Worm (Caenorhabditis elegans) whole organism, late embryonic: ENCODE results near the gene F49C12.11.

Experiments used
- F13H6.1 ChIP-seq: sonication (generic microtip); optimal IDR thresholded peaks from 2 replicates; lab custom pipeline; 2016; ENCODE audit warnings: missing genetic modification characterization, missing compliant biosample characterization
- ceh-18 ChIP-seq: sonication (generic microtip); optimal IDR thresholded peaks from 2 replicates; lab custom pipeline; 2016; ENCODE audit warnings: missing genetic modification characterization, missing compliant biosample characterization
- ceh-2 ChIP-seq: sonication (generic microtip); optimal IDR thresholded peaks from 2 replicates; lab custom pipeline; 2016; ENCODE audit warnings: missing genotype, missing genetic modification characterization, missing compliant biosample characterization
- hlh-30 ChIP-seq: sonication (generic microtip); optimal IDR thresholded peaks from 2 replicates; lab custom pipeline; 2017; ENCODE audit warnings: antibody characterized with exemption, missing genetic modification characterization, missing compliant biosample characterization; ENCODE audit not compliant: insufficient read depth
- hlh-8 ChIP-seq: sonication (generic microtip); optimal IDR thresholded peaks from 2 replicates; lab custom pipeline; 2016; ENCODE audit warnings: missing genotype, missing genetic modification characterization, missing compliant biosample characterization
- nfya-1 ChIP-seq: sonication (generic microtip); optimal IDR thresholded peaks from 2 replicates; lab custom pipeline; 2017; ENCODE audit warnings: missing genetic modification characterization, mild to moderate bottlenecking, missing compliant biosample characterization, antibody characterized with exemption, moderate library complexity
- nhr-11 ChIP-seq: fragments of 150-350 bp; optimal IDR thresholded peaks from 2 replicates; lab custom pipeline; 2014; ENCODE audit warnings: missing biosample characterization, missing genetic modification characterization
- pha-4 ChIP-seq: fragments of 150-350 bp; optimal IDR thresholded peaks from 2 replicates; lab custom pipeline; 2018; ENCODE audit warnings: missing biosample characterization, missing genetic modification reagents, missing genetic modification characterization
- pros-1 ChIP-seq: fragments of 150-350 bp; optimal IDR thresholded peaks from 2 replicates; lab custom pipeline; 2014; ENCODE audit warnings: missing biosample characterization, missing genetic modification reagents, missing genetic modification characterization
- rnt-1 ChIP-seq: sonication (generic microtip); optimal IDR thresholded peaks from 2 replicates; lab custom pipeline; 2016; ENCODE audit warnings: missing genetic modification characterization, missing compliant biosample characterization
- sdc-2 ChIP-seq: sonication (generic microtip); optimal IDR thresholded peaks from 2 replicates; lab custom pipeline; 2016; ENCODE audit warnings: missing genotype, missing genetic modification characterization, missing compliant biosample characterization
- ttx-3 ChIP-seq: sonication (generic microtip); optimal IDR thresholded peaks from 2 replicates; lab custom pipeline; 2016; ENCODE audit warnings: missing genetic modification reagents, missing genetic modification characterization, missing compliant biosample characterization
- unc-42 ChIP-seq: sonication (generic microtip); optimal IDR thresholded peaks from 2 replicates; lab custom pipeline; 2016; ENCODE audit warnings: missing genotype, missing genetic modification characterization, missing compliant biosample characterization

ce11 chrIV:9367852-9368627 lies 48.9 kb downstream of the F49C12.11 start:
- TF ChIP-seq F13H6.1, result no peak
- no peak for TF ChIP-seq sdc-2 (tag; lab: Kevin White, UChicago)
- no peak for TF ChIP-seq hlh-30 (tag; lab: Kevin White, UChicago)
- TF ChIP-seq pros-1 (tag; lab: Kevin White, UChicago), result no peak
- TF ChIP-seq ttx-3 (tag; lab: Kevin White, UChicago), result no peak
- TF ChIP-seq rnt-1 (tag; lab: Kevin White, UChicago), result no peak
- TF ChIP-seq nhr-11 (tag; lab: Kevin White, UChicago), result no peak
- TF ChIP-seq ceh-18, result no peak
- no peak for TF ChIP-seq nfya-1 (tag; lab: Kevin White, UChicago)
- TF ChIP-seq hlh-8, result no peak
- no peak for TF ChIP-seq pha-4 (tag; lab: Kevin White, UChicago)
- no peak for TF ChIP-seq unc-42
- no peak for TF ChIP-seq ceh-2 (tag; lab: Kevin White, UChicago)
